Fruit fly (Drosophila melanogaster) whole organism, prepupa: Measurements from ENCODE around the gene IleRS.

Experiments used
- CG31627 ChIP-seq: fragments of 200-800 bp; sonication (Bioruptor generic); optimal IDR thresholded peaks from 3 replicates; lab custom pipeline; 2016; ENCODE audit warnings: missing biosample characterization, missing genetic modification characterization
- CG7368 ChIP-seq: fragments of 200-800 bp; sonication (Bioruptor generic); optimal IDR thresholded peaks from 3 replicates; lab custom pipeline; 2016; ENCODE audit warnings: missing biosample characterization, missing genetic modification characterization
- Hr39 ChIP-seq: fragments of 200-800 bp; sonication (Bioruptor generic); optimal IDR thresholded peaks from 2 replicates; lab custom pipeline; 2016; ENCODE audit warnings: missing biosample characterization, missing genetic modification characterization
- cyc ChIP-seq: fragments of 200-800 bp; sonication (Bioruptor generic); optimal IDR thresholded peaks from 3 replicates; lab custom pipeline; 2016; ENCODE audit warnings: missing biosample characterization, missing genetic modification characterization
- ss ChIP-seq, 2 experiments: fragments of 200-800 bp; sonication (Bioruptor generic); optimal IDR thresholded peaks; 2 replicates in 1 of 2; 3 replicates in 1 of 2; lab custom pipeline; 2017 to 2018; ENCODE audit warnings: mild to moderate bottlenecking in 2 of 2, missing biosample characterization in 2 of 2, missing genetic modification characterization in 2 of 2, moderate library complexity in 1 of 2

- TF ChIP-seq Hr39 (GFP tag; lab: Kevin White, UChicago): no peak
- no peak for TF ChIP-seq CG31627 (GFP tag; lab: Kevin White, UChicago)
- no peak for TF ChIP-seq cyc
- no peak for TF ChIP-seq ss (GFP tag; optimal IDR thresholded peaks at IDR 0.05; lab: Kevin White, UChicago)
- no peak for TF ChIP-seq CG7368
These were observed 12.5 kb upstream of the IleRS start for dm6 chr3L:22275989-22276388.
